Worm (Caenorhabditis elegans) whole organism, young adult: ENCODE measurements around the gene srw-98.

Source experiments
- F37B4.10 ChIP-seq: fragments of 200-800 bp; sonication (Bioruptor generic); IDR thresholded peaks from 2 replicates; pipeline ENCODE4 v1.3.6; 2022; ENCODE audit warnings: missing genetic modification characterization, missing compliant biosample characterization
- ama-1 ChIP-seq, 3 experiments: fragments of 150-350 bp in 1 of 3; sonication (generic microtip) in 2 of 3; optimal IDR thresholded peaks; 2 replicates each; lab custom pipeline; 2014 to 2018; ENCODE audit warnings: missing biosample characterization in 2 of 3, missing genetic modification characterization in 2 of 3, missing genetic modification reagents in 2 of 3
- dpl-1 ChIP-seq: fragments of 150-350 bp; optimal IDR thresholded peaks from 2 replicates; lab custom pipeline; 2014; ENCODE audit warnings: missing biosample characterization, missing genetic modification reagents, missing genetic modification characterization

ce11 chrV:1629329-1629728, 48.8 kb downstream of the srw-98 start, which contains the start of gene nhr-238:
- TF ChIP-seq dpl-1 (GFP tag; lab: Kevin White, UChicago) (no peak), F37B4.10 (GFP tag; lab: Robert Waterston, UW) (no peak), ama-1 (optimal IDR thresholded peaks at IDR 0.05; lab: Kevin White, UChicago) (no peak), ama-1 (GFP tag; optimal IDR thresholded peaks at IDR 0.05; lab: Kevin White, UChicago) (no peak)
